Fruit fly (Drosophila melanogaster) whole organism: ENCODE measurements around the gene N.

Experiments
- CG8478 ChIP-seq: fragments of >200 bp; optimal IDR thresholded peaks from 2 replicates; lab custom pipeline; 2018; ENCODE audit warnings: inconsistent platforms
- EcR ChIP-seq, 2 experiments: fragments of >200 bp; optimal IDR thresholded peaks; 2 replicates each; lab custom pipeline; 2017; ENCODE audit warnings: missing biosample characterization in 2 of 2, missing genetic modification characterization in 2 of 2, missing genetic modification reagents in 2 of 2

DNA sequence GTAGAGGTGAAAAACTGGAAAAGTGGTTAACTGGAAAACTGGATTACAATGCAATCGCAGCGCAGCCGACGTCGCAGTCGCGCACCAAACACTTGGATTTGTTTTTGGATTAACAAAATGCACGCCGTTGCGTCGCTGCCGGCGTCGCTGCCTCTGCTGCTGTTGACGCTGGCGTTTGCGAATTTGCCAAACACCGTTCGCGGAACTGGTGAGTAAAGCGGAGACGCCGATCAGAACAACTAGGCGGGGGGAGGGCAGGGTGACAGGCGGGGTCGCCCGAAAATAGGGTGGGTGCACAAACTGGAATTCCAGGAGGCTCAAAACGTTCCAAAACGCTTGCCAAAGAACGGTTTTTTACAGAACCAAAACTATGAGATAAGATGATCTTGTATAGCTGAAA, 950 bp downstream of the N start:
- TF ChIP-seq EcR (GFP tag; optimal IDR thresholded peaks at IDR 0.05; lab: Kevin White, UChicago) (no peak), CG8478 (lab: Kevin White, UChicago) (no peak)
